Fruit fly (Drosophila melanogaster) whole organism, embryonic: ENCODE results near the gene CG31109.

Experiments
- CG10147 ChIP-seq: fragments of 200-800 bp; sonication (Bioruptor generic); optimal IDR thresholded peaks from 2 replicates; lab custom pipeline; 2019; ENCODE audit warnings: missing biosample characterization, mild to moderate bottlenecking, missing genetic modification characterization, moderate library complexity
- CG11093 ChIP-seq: fragments of 200-800 bp; sonication (Bioruptor generic); IDR thresholded peaks from 3 replicates; pipeline ENCODE4 v1.3.6; 2022; ENCODE audit warnings: missing biosample characterization, missing genetic modification characterization
- CG11560 ChIP-seq: fragments of 200-800 bp; sonication (Bioruptor generic); IDR thresholded peaks from 3 replicates; pipeline ENCODE4 v1.3.6; 2022; ENCODE audit warnings: missing biosample characterization, missing genetic modification characterization
- CG1233 ChIP-seq: fragments of 200-800 bp; sonication (Bioruptor generic); optimal IDR thresholded peaks from 4 replicates; lab custom pipeline; 2018; ENCODE audit warnings: missing biosample characterization, mild to moderate bottlenecking, missing genetic modification characterization
- CG12744 ChIP-seq: fragments of 200-800 bp; sonication (Bioruptor generic); optimal IDR thresholded peaks from 2 replicates; lab custom pipeline; 2016; ENCODE audit warnings: missing biosample characterization, missing genetic modification characterization
- CG13624 ChIP-seq: fragments of 200-800 bp; sonication (Bioruptor generic); optimal IDR thresholded peaks from 2 replicates; lab custom pipeline; 2016; ENCODE audit warnings: missing biosample characterization, missing genetic modification characterization
- CG13775 ChIP-seq: fragments of 200-800 bp; sonication (Bioruptor generic); optimal IDR thresholded peaks from 3 replicates; lab custom pipeline; 2017; ENCODE audit warnings: missing biosample characterization, mild to moderate bottlenecking, missing genetic modification characterization
- CG1529 ChIP-seq: fragments of 200-800 bp; sonication (Bioruptor generic); optimal IDR thresholded peaks from 3 replicates; lab custom pipeline; 2018; ENCODE audit warnings: missing biosample characterization, missing genetic modification characterization
- CG15696 ChIP-seq: fragments of 200-800 bp; sonication (Bioruptor generic); optimal IDR thresholded peaks from 2 replicates; lab custom pipeline; 2019; ENCODE audit warnings: missing biosample characterization, mild to moderate bottlenecking, missing genetic modification characterization, moderate library complexity
- CG16813 ChIP-seq: fragments of 200-800 bp; sonication (Bioruptor generic); IDR thresholded peaks from 3 replicates; pipeline ENCODE4 v1.3.6; 2022; ENCODE audit warnings: missing biosample characterization, missing genetic modification characterization; ENCODE audit not compliant: partially characterized antibody
- CG17359 ChIP-seq: fragments of 200-800 bp; sonication (Bioruptor generic); optimal IDR thresholded peaks from 3 replicates; lab custom pipeline; 2018; ENCODE audit warnings: missing biosample characterization, mild to moderate bottlenecking, missing genetic modification characterization, moderate library complexity
- CG17829 ChIP-seq: fragments of 200-800 bp; optimal IDR thresholded peaks from 2 replicates; lab custom pipeline; 2019; ENCODE audit warnings: missing biosample characterization, mild to moderate bottlenecking, missing genetic modification characterization, moderate library complexity
- CG34224 ChIP-seq: fragments of 200-800 bp; sonication (Bioruptor generic); IDR thresholded peaks from 3 replicates; pipeline ENCODE4 v1.3.6; 2022; ENCODE audit warnings: missing biosample characterization, missing genetic modification characterization; ENCODE audit not compliant: partially characterized antibody
- CG3838 ChIP-seq: fragments of 200-800 bp; sonication (Bioruptor generic); optimal IDR thresholded peaks from 3 replicates; lab custom pipeline; 2016; ENCODE audit warnings: missing biosample characterization, missing genetic modification characterization
- CG4282 ChIP-seq: fragments of 200-800 bp; sonication (Bioruptor generic); optimal IDR thresholded peaks from 2 replicates; lab custom pipeline; 2016; ENCODE audit warnings: missing biosample characterization, missing genetic modification characterization
- CG4820 ChIP-seq: fragments of 200-800 bp; sonication (Bioruptor generic); optimal IDR thresholded peaks from 3 replicates; lab custom pipeline; 2016; ENCODE audit warnings: missing biosample characterization, missing genetic modification characterization
- CG6272 ChIP-seq: fragments of 200-800 bp; sonication (Bioruptor generic); IDR thresholded peaks from 2 replicates; pipeline ENCODE4 v1.3.6; 2022; ENCODE audit warnings: missing biosample characterization, missing genetic modification characterization
- CG7372 ChIP-seq: fragments of 200-800 bp; sonication (Bioruptor generic); IDR thresholded peaks from 2 replicates; pipeline ENCODE4 v1.3.6; 2022; ENCODE audit warnings: missing biosample characterization, missing genetic modification characterization
- CG9876 ChIP-seq: fragments of 200-800 bp; sonication (Bioruptor generic); optimal IDR thresholded peaks from 2 replicates; lab custom pipeline; 2016; ENCODE audit warnings: missing biosample characterization, missing genetic modification characterization
- Camta ChIP-seq: fragments of 200-800 bp; sonication (Bioruptor generic); optimal IDR thresholded peaks from 2 replicates; lab custom pipeline; 2016; ENCODE audit warnings: missing biosample characterization, missing genetic modification characterization
- Dref ChIP-seq: fragments of 200-800 bp; sonication (Bioruptor generic); IDR thresholded peaks from 2 replicates; pipeline ENCODE4 v1.3.6; 2022; ENCODE audit warnings: missing biosample characterization, missing genetic modification characterization
- E2f1 ChIP-seq: fragments of 200-800 bp; sonication (Bioruptor generic); IDR thresholded peaks from 2 replicates; pipeline ENCODE4 v1.3.6; 2022; ENCODE audit warnings: missing biosample characterization, missing genetic modification characterization
- H15 ChIP-seq: fragments of 200-800 bp; sonication (Bioruptor generic); IDR thresholded peaks from 3 replicates; pipeline ENCODE4 v1.3.6; 2022; ENCODE audit warnings: missing biosample characterization, missing genetic modification characterization
- H2.0 ChIP-seq: fragments of 200-800 bp; sonication (Bioruptor generic); IDR thresholded peaks from 2 replicates; pipeline ENCODE4 v1.3.6; 2022; ENCODE audit warnings: missing biosample characterization, missing genetic modification characterization
- Hr78 ChIP-seq, 2 experiments: fragments of 200-800 bp in 1 of 2; fragments of >200 bp in 1 of 2; sonication (Bioruptor generic) in 1 of 2; optimal IDR thresholded peaks; 2 replicates each; lab custom pipeline; 2017 to 2019; ENCODE audit warnings: missing biosample characterization in 2 of 2, missing genetic modification characterization in 2 of 2, mild to moderate bottlenecking in 1 of 2, moderate library complexity in 1 of 2
- Sin3A ChIP-seq: fragments of >200 bp; optimal IDR thresholded peaks from 2 replicates; lab custom pipeline; 2018
- Usf ChIP-seq: fragments of 200-800 bp; sonication (Bioruptor generic); optimal IDR thresholded peaks from 2 replicates; lab custom pipeline; 2017; ENCODE audit warnings: missing genotype, missing biosample characterization, missing genetic modification characterization
- amos ChIP-seq: fragments of 200-800 bp; sonication (Bioruptor generic); IDR thresholded peaks from 2 replicates; pipeline ENCODE4 v1.3.6; 2022; ENCODE audit warnings: missing biosample characterization, missing genetic modification characterization; ENCODE audit not compliant: partially characterized antibody
- ato ChIP-seq: fragments of 200-800 bp; sonication (Bioruptor generic); IDR thresholded peaks from 2 replicates; pipeline ENCODE4 v1.3.6; 2022; ENCODE audit warnings: missing biosample characterization, missing genetic modification characterization; ENCODE audit not compliant: partially characterized antibody
- bowl ChIP-seq: fragments of 200-800 bp; sonication (Bioruptor generic); IDR thresholded peaks from 2 replicates; pipeline ENCODE4 v1.3.6; 2022; ENCODE audit warnings: missing biosample characterization, missing genetic modification characterization
- bsh ChIP-seq, 2 experiments: fragments of 200-800 bp; sonication (Bioruptor generic); optimal IDR thresholded peaks; 2 replicates each; lab custom pipeline; 2017 to 2018; ENCODE audit warnings: mild to moderate bottlenecking in 2 of 2, missing biosample characterization in 2 of 2, missing genetic modification characterization in 2 of 2, moderate library complexity in 1 of 2
- ci ChIP-seq: fragments of 200-800 bp; sonication (Bioruptor generic); IDR thresholded peaks from 3 replicates; pipeline ENCODE4 v1.3.6; 2022; ENCODE audit warnings: missing biosample characterization, missing genetic modification characterization
- crp ChIP-seq, 2 experiments: fragments of 200-800 bp; sonication (Bioruptor generic); optimal IDR thresholded peaks; 2 replicates in 1 of 2; 3 replicates in 1 of 2; lab custom pipeline; 2017; ENCODE audit warnings: missing biosample characterization in 2 of 2, missing genetic modification characterization in 2 of 2, mild to moderate bottlenecking in 1 of 2, moderate library complexity in 1 of 2
- dmrt99B ChIP-seq: fragments of 200-800 bp; sonication (Bioruptor generic); optimal IDR thresholded peaks from 2 replicates; lab custom pipeline; 2018; ENCODE audit warnings: missing biosample characterization, mild to moderate bottlenecking, missing genetic modification characterization, moderate library complexity
- dpn ChIP-seq, 2 experiments: fragments of 200-800 bp; sonication (Bioruptor generic); optimal IDR thresholded peaks; 3 replicates each; lab custom pipeline; 2016; ENCODE audit warnings: missing biosample characterization in 2 of 2, missing genetic modification characterization in 2 of 2
- dysf ChIP-seq: fragments of 200-800 bp; sonication (Bioruptor generic); IDR thresholded peaks from 3 replicates; pipeline ENCODE4 v1.3.6; 2022; ENCODE audit warnings: missing biosample characterization, missing genetic modification characterization
- gce ChIP-seq: fragments of 200-800 bp; sonication (Bioruptor generic); IDR thresholded peaks from 3 replicates; pipeline ENCODE4 v1.3.6; 2022; ENCODE audit warnings: missing biosample characterization, missing genetic modification characterization
- gcm ChIP-seq: fragments of 200-800 bp; sonication (Bioruptor generic); optimal IDR thresholded peaks from 2 replicates; lab custom pipeline; 2019; ENCODE audit warnings: missing biosample characterization, mild to moderate bottlenecking, missing genetic modification characterization, moderate library complexity
- hb ChIP-seq: fragments of 200-800 bp; sonication (Bioruptor generic); IDR thresholded peaks from 3 replicates; pipeline ENCODE4 v1.3.6; 2022; ENCODE audit warnings: missing biosample characterization, missing genetic modification characterization; ENCODE audit not compliant: partially characterized antibody
- hbn ChIP-seq: fragments of 200-800 bp; sonication (Bioruptor generic); IDR thresholded peaks from 2 replicates; pipeline ENCODE4 v1.3.6; 2022; ENCODE audit warnings: missing biosample characterization, missing genetic modification characterization; ENCODE audit not compliant: partially characterized antibody
- hkb ChIP-seq, 2 experiments: fragments of 200-800 bp in 1 of 2; fragments of >200 bp in 1 of 2; sonication (Bioruptor generic) in 1 of 2; IDR thresholded peaks in 1 of 2; optimal IDR thresholded peaks in 1 of 2; 2 replicates each; pipeline versions ENCODE4 v1.3.6 to Lab custom; 2017 to 2022; ENCODE audit warnings: missing biosample characterization in 1 of 2, missing genetic modification characterization in 1 of 2
- lmd ChIP-seq: fragments of 200-800 bp; sonication (Bioruptor generic); IDR thresholded peaks from 2 replicates; pipeline ENCODE4 v1.3.6; 2022; ENCODE audit warnings: missing biosample characterization, missing genetic modification characterization
- phol ChIP-seq: fragments of 200-800 bp; sonication (Bioruptor generic); optimal IDR thresholded peaks from 3 replicates; lab custom pipeline; 2018; ENCODE audit warnings: missing biosample characterization, mild to moderate bottlenecking, missing genetic modification characterization, moderate library complexity
- pzg ChIP-seq: fragments of 200-800 bp; sonication (Bioruptor generic); optimal IDR thresholded peaks from 3 replicates; lab custom pipeline; 2018; ENCODE audit warnings: missing biosample characterization, mild to moderate bottlenecking, missing genetic modification characterization, moderate library complexity
- row ChIP-seq: fragments of 200-800 bp; sonication (Bioruptor generic); IDR thresholded peaks from 3 replicates; pipeline ENCODE4 v1.3.6; 2022; ENCODE audit warnings: missing biosample characterization, missing genetic modification characterization
- sc ChIP-seq, 3 experiments: fragments of >200 bp in 2 of 3; fragments of 200-800 bp in 1 of 3; sonication (Bioruptor generic) in 1 of 3; optimal IDR thresholded peaks; 2 replicates in 2 of 3; 3 replicates in 1 of 3; lab custom pipeline; 2017; ENCODE audit warnings: mild to moderate bottlenecking in 1 of 3, missing biosample characterization in 1 of 3, missing genetic modification characterization in 1 of 3, missing genetic modification reagents in 1 of 3
- scrt ChIP-seq: fragments of 200-800 bp; sonication (Bioruptor generic); optimal IDR thresholded peaks from 2 replicates; lab custom pipeline; 2018; ENCODE audit warnings: missing biosample characterization, mild to moderate bottlenecking, missing genetic modification characterization, moderate library complexity
- zfh1 ChIP-seq: fragments of 200-800 bp; sonication (Bioruptor generic); IDR thresholded peaks from 3 replicates; pipeline ENCODE4 v1.3.6; 2022; ENCODE audit warnings: missing biosample characterization, missing genetic modification characterization
- zfh2 ChIP-seq: fragments of 200-800 bp; sonication (Bioruptor generic); optimal IDR thresholded peaks from 2 replicates; lab custom pipeline; 2016; ENCODE audit warnings: missing biosample characterization, missing genetic modification characterization

Gene CG31109

dm6 chr3R:25049742-25050517, 4.5 kb downstream of the CG31109 start (continued):
- TF ChIP-seq CG17829 (tag; lab: Kevin White, UChicago) (peak; percentile 45), Hr78 (GFP tag; optimal IDR thresholded peaks at IDR 0.05; lab: Kevin White, UChicago) (no peak), CG11560 (tag; lab: Robert Waterston, UW) (no peak), H15 (GFP tag; lab: Robert Waterston, UW) (no peak), CG7372 (GFP tag; lab: Robert Waterston, UW) (no peak), E2f1 (no peak), CG4820 (no peak), scrt (no peak), CG4282 (GFP tag; lab: Kevin White, UChicago) (no peak), pzg (GFP tag; lab: Kevin White, UChicago) (peak; percentile 32), dysf (no peak), CG16813 (GFP tag; lab: Robert Waterston, UW) (no peak), CG3838 (GFP tag; lab: Kevin White, UChicago) (no peak), CG1233 (GFP tag; lab: Kevin White, UChicago) (no peak), hkb (optimal IDR thresholded peaks at IDR 0.05; lab: Kevin White, UChicago) (no peak), hkb (GFP tag; IDR thresholded peaks at IDR 0.05; lab: Robert Waterston, UW) (no peak), gcm (GFP tag; lab: Kevin White, UChicago) (peak; percentile 42), CG13775 (GFP tag; lab: Kevin White, UChicago) (no peak), CG10147 (GFP tag; lab: Kevin White, UChicago) (peak; percentile 8), phol (tag; lab: Kevin White, UChicago) (no peak), CG34224 (GFP tag; lab: Robert Waterston, UW) (no peak), zfh1 (no peak), ato (GFP tag; lab: Robert Waterston, UW) (no peak), crp (GFP tag; optimal IDR thresholded peaks at IDR 0.05; lab: Kevin White, UChicago) (peak in 1 of 2 experiments; percentile 56), Usf (GFP tag; lab: Kevin White, UChicago) (no peak), sc (optimal IDR thresholded peaks at IDR 0.05; lab: Kevin White, UChicago) (no peak), sc (GFP tag; optimal IDR thresholded peaks at IDR 0.05; lab: Kevin White, UChicago) (no peak), CG11093 (no peak), dmrt99B (tag; lab: Kevin White, UChicago) (no peak), amos (GFP tag; lab: Robert Waterston, UW) (no peak), gce (GFP tag; lab: Robert Waterston, UW) (no peak), Dref (GFP tag; lab: Robert Waterston, UW) (no peak), CG13624 (GFP tag; lab: Kevin White, UChicago) (no peak), lmd (GFP tag; lab: Robert Waterston, UW) (no peak), hbn (no peak), CG12744 (GFP tag; lab: Kevin White, UChicago) (no peak), Camta (GFP tag; lab: Kevin White, UChicago) (no peak), CG6272 (GFP tag; lab: Robert Waterston, UW) (no peak), zfh2 (GFP tag; lab: Kevin White, UChicago) (no peak), CG17359 (tag; lab: Kevin White, UChicago) (peak; percentile 13), bowl (GFP tag; lab: Robert Waterston, UW) (no peak), hb (GFP tag; lab: Robert Waterston, UW) (no peak), CG15696 (tag; lab: Kevin White, UChicago) (no peak), row (GFP tag; lab: Robert Waterston, UW) (no peak), dpn (GFP tag; optimal IDR thresholded peaks at IDR 0.05; lab: Kevin White, UChicago) (no peak), H2.0 (GFP tag; lab: Robert Waterston, UW) (no peak), CG1529 (GFP tag; lab: Kevin White, UChicago) (no peak), bsh (GFP tag; optimal IDR thresholded peaks at IDR 0.05; lab: Kevin White, UChicago) (peak in 1 of 2 experiments; percentile 37), ci (GFP tag; lab: Robert Waterston, UW) (no peak), Sin3A (no peak), CG9876 (GFP tag; lab: Kevin White, UChicago) (no peak)
